Fruit fly (Drosophila melanogaster) whole organism, embryonic: ENCODE measurements around the gene CG8516.

Experiments
- CG15514 ChIP-seq: fragments of 200-800 bp; sonication (Bioruptor generic); optimal IDR thresholded peaks from 3 replicates; lab custom pipeline; 2017; ENCODE audit warnings: missing biosample characterization, missing genetic modification characterization, mild to moderate bottlenecking, moderate library complexity, missing genetic modification reagents
- CG17568 ChIP-seq: fragments of 200-800 bp; sonication (Bioruptor generic); optimal IDR thresholded peaks from 2 replicates; lab custom pipeline; 2018; ENCODE audit warnings: missing biosample characterization, mild to moderate bottlenecking, missing genetic modification characterization, moderate library complexity
- CG1792 ChIP-seq: fragments of 200-800 bp; sonication (Bioruptor generic); optimal IDR thresholded peaks from 2 replicates; lab custom pipeline; 2016; ENCODE audit warnings: missing biosample characterization, missing genetic modification characterization
- Chrac-16 ChIP-seq: fragments of 200-800 bp; sonication (Bioruptor generic); optimal IDR thresholded peaks from 3 replicates; lab custom pipeline; 2016; ENCODE audit warnings: missing biosample characterization, missing genetic modification characterization
- Dp ChIP-seq: fragments of 200-800 bp; sonication (Bioruptor generic); optimal IDR thresholded peaks from 2 replicates; lab custom pipeline; 2018; ENCODE audit warnings: missing biosample characterization, mild to moderate bottlenecking, missing genetic modification characterization, moderate library complexity
- E2f2 ChIP-seq: fragments of 200-800 bp; sonication (Bioruptor generic); IDR thresholded peaks from 2 replicates; pipeline ENCODE4 v1.3.6; 2022; ENCODE audit warnings: missing biosample characterization, missing genetic modification characterization
- ap ChIP-seq: fragments of 200-800 bp; sonication (Bioruptor generic); IDR thresholded peaks from 2 replicates; pipeline ENCODE4 v1.3.6; 2022; ENCODE audit warnings: missing biosample characterization, missing genetic modification characterization
- mam ChIP-seq: fragments of 200-800 bp; sonication (Bioruptor generic); optimal IDR thresholded peaks from 3 replicates; lab custom pipeline; 2016; ENCODE audit warnings: missing biosample characterization, missing genetic modification characterization
- prd ChIP-seq, 3 experiments: fragments of >200 bp in 2 of 3; fragments of 200-800 bp in 1 of 3; sonication (Bioruptor generic) in 1 of 3; optimal IDR thresholded peaks in 2 of 3; IDR thresholded peaks in 1 of 3; 2 replicates in 2 of 3; 3 replicates in 1 of 3; pipeline versions ENCODE4 v1.3.6 to Lab custom; 2017 to 2022; ENCODE audit warnings: missing biosample characterization in 1 of 3, missing genetic modification characterization in 1 of 3
- run ChIP-seq: fragments of 200-800 bp; sonication (Bioruptor generic); optimal IDR thresholded peaks from 3 replicates; lab custom pipeline; 2018; ENCODE audit warnings: missing biosample characterization, mild to moderate bottlenecking, missing genetic modification characterization
- scrt ChIP-seq: fragments of 200-800 bp; sonication (Bioruptor generic); optimal IDR thresholded peaks from 2 replicates; lab custom pipeline; 2018; ENCODE audit warnings: missing biosample characterization, mild to moderate bottlenecking, missing genetic modification characterization, moderate library complexity
- sqz ChIP-seq: fragments of 200-800 bp; sonication (Bioruptor generic); optimal IDR thresholded peaks from 3 replicates; lab custom pipeline; 2018; ENCODE audit warnings: missing biosample characterization, mild to moderate bottlenecking, missing genetic modification characterization

DNA sequence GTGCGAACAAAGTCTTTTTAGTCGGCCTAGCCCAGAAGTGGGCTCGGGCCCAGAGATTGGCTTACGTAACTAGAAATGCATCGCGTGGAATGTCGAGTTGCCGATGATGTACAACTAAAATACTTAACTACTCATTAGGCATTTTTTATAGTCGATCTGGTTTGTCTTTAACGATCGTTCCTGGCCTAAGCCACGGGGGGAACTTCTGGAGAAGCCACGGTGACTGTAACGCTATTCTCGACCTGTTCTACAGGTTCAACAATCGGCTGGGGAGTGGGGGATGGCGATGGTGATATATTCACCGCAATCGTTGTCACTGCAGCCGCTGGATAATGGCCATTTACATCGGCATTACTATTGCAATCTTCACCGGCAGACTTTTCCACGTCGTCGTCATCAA lies 46.8 kb upstream of the CG8516 start, which contains the start of gene CG34409:
- no peak for TF ChIP-seq prd (optimal IDR thresholded peaks at IDR 0.05; lab: Kevin White, UChicago)
- TF ChIP-seq prd (GFP tag; IDR thresholded peaks at IDR 0.05; lab: Robert Waterston, UW) = no peak
- TF ChIP-seq mam (GFP tag; lab: Kevin White, UChicago) = no peak
- no peak for TF ChIP-seq CG1792 (GFP tag; lab: Kevin White, UChicago)
- TF ChIP-seq ap (GFP tag; lab: Robert Waterston, UW) = no peak
- TF ChIP-seq sqz (GFP tag; lab: Kevin White, UChicago) = no peak
- TF ChIP-seq scrt = no peak
- no peak for TF ChIP-seq CG15514 (GFP tag; lab: Kevin White, UChicago)
- TF ChIP-seq Dp = no peak
- TF ChIP-seq CG17568 (GFP tag; lab: Kevin White, UChicago) = no peak
- no peak for TF ChIP-seq Chrac-16 (GFP tag; lab: Kevin White, UChicago)
- TF ChIP-seq run = no peak
- no peak for TF ChIP-seq E2f2 (GFP tag; lab: Robert Waterston, UW)
